Fruit fly (Drosophila melanogaster) whole organism: ENCODE data around the gene CG33111.

Experiments
- EcR ChIP-seq, 2 experiments: fragments of >200 bp; optimal IDR thresholded peaks; 2 replicates each; lab custom pipeline; 2017; ENCODE audit warnings: missing biosample characterization in 2 of 2, missing genetic modification characterization in 2 of 2, missing genetic modification reagents in 2 of 2
- usp ChIP-seq: fragments of >200 bp; optimal IDR thresholded peaks from 2 replicates; lab custom pipeline; 2017; ENCODE audit warnings: missing biosample characterization, missing genetic modification characterization, mixed read lengths

DNA sequence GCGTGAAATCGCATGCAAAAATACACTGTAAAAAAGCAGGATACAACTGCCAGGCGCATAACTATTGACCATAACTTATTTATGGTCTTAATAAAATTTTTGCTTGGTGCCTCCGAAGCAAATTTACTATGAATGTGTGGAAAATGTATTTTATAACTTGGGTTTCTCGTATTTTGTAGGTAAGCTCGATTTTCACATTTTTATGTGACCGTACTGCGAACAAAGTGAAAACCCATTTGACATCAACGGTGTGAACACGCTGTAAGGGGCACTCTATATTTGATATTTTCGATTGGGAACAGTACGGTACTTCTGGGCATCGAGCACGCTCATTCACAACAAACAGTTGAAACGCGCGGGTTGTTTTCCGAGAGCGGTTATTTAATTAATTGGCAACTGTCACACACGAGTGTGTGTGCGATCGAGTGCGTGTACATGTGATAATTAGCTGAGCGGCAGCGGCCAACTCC, 37.5 kb downstream of the CG33111 start, which contains the start of the genes Nup98-96 and mbc:
- TF ChIP-seq usp (GFP tag; lab: Kevin White, UChicago) (no peak), EcR (GFP tag; optimal IDR thresholded peaks at IDR 0.05; lab: Kevin White, UChicago) (no peak)
